Worm (Caenorhabditis elegans) whole organism, L4 larva: ENCODE data around the gene F20B6.10.
"Not testable (repeated sequence)": the region's sequence is repeated elsewhere in the genome, so short reads cannot be mapped to it uniquely, and the experiment has no call there.

Experiments
- T20F7.1 ChIP-seq: fragments of 200-800 bp; sonication (Bioruptor generic); optimal IDR thresholded peaks from 2 replicates; lab custom pipeline; 2018; ENCODE audit warnings: mild to moderate bottlenecking, missing genetic modification characterization, missing compliant biosample characterization
- skn-1 ChIP-seq: fragments of 150-350 bp; optimal IDR thresholded peaks from 2 replicates; lab custom pipeline; 2014; ENCODE audit warnings: missing biosample characterization, missing genetic modification characterization

DNA sequence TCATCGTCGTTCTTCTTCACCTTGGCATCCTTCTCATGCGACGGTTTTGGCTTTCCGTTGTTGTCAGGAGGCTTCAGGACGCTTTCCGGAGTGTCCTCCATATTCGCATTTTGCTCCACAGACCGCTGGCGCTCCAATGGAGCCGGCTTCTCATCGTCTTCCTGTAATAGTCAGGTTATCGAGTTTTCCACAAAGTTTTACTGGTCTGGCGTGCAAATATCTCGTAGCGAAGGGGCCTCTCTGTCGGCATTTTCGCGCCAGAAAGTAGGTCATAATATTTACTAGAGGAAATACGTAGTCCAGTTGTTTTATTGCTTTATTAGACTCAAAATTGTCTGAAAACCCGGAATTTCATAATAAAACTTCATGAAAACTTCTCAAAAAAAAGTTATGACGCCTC is 14.9 kb downstream of the F20B6.10 start, which contains the start of gene F20B6.6:
- not testable (repeated sequence) for TF ChIP-seq skn-1 (tag; lab: Kevin White, UChicago); T20F7.1 (GFP tag; lab: Kevin White, UChicago)
